Fruit fly (Drosophila melanogaster) whole organism, embryonic: ENCODE measurements around the gene elB.

Experiments
- B-H1 ChIP-seq: fragments of 200-800 bp; sonication (Bioruptor generic); IDR thresholded peaks from 3 replicates; pipeline ENCODE4 v1.3.6; 2022; ENCODE audit warnings: missing biosample characterization, missing genetic modification characterization
- BEAF-32 ChIP-seq: fragments of 200-800 bp; sonication (Bioruptor generic); optimal IDR thresholded peaks from 3 replicates; lab custom pipeline; 2017; ENCODE audit warnings: missing biosample characterization, missing genetic modification characterization, mild to moderate bottlenecking, moderate library complexity, missing genetic modification reagents
- CG10321 ChIP-seq: fragments of 200-800 bp; sonication (Bioruptor generic); IDR thresholded peaks from 2 replicates; pipeline ENCODE4 v1.3.6; 2022; ENCODE audit warnings: missing biosample characterization, missing genetic modification characterization
- CG12391 ChIP-seq: fragments of 200-800 bp; sonication (Bioruptor generic); optimal IDR thresholded peaks from 3 replicates; lab custom pipeline; 2018; ENCODE audit warnings: missing biosample characterization, mild to moderate bottlenecking, missing genetic modification characterization, moderate library complexity
- CG14667 ChIP-seq: fragments of 200-800 bp; sonication (Bioruptor generic); IDR thresholded peaks from 2 replicates; pipeline ENCODE4 v1.3.6; 2022; ENCODE audit warnings: missing biosample characterization, missing genetic modification characterization
- CG14965 ChIP-seq: fragments of 200-800 bp; sonication (Bioruptor generic); optimal IDR thresholded peaks from 2 replicates; lab custom pipeline; 2016; ENCODE audit warnings: missing biosample characterization, missing genetic modification characterization, borderline replicate concordance
- CG15601 ChIP-seq: fragments of 200-800 bp; sonication (Bioruptor generic); optimal IDR thresholded peaks from 3 replicates; lab custom pipeline; 2019; ENCODE audit warnings: missing biosample characterization, mild to moderate bottlenecking, missing genetic modification characterization, moderate library complexity
- CG16863 ChIP-seq: fragments of 200-800 bp; sonication (Bioruptor generic); optimal IDR thresholded peaks from 3 replicates; lab custom pipeline; 2016; ENCODE audit warnings: missing biosample characterization, missing genetic modification characterization
- CG17359 ChIP-seq: fragments of 200-800 bp; sonication (Bioruptor generic); optimal IDR thresholded peaks from 3 replicates; lab custom pipeline; 2018; ENCODE audit warnings: missing biosample characterization, mild to moderate bottlenecking, missing genetic modification characterization, moderate library complexity
- CG17802 ChIP-seq: fragments of 200-800 bp; sonication (Bioruptor generic); optimal IDR thresholded peaks from 2 replicates; lab custom pipeline; 2018; ENCODE audit warnings: missing biosample characterization, mild to moderate bottlenecking, missing genetic modification characterization, moderate library complexity
- CG18011 ChIP-seq: fragments of 200-800 bp; sonication (Bioruptor generic); optimal IDR thresholded peaks from 2 replicates; lab custom pipeline; 2017; ENCODE audit warnings: missing biosample characterization, missing genetic modification characterization, mild to moderate bottlenecking, moderate library complexity, missing genotype
- CG18262 ChIP-seq: fragments of 200-800 bp; optimal IDR thresholded peaks from 3 replicates; lab custom pipeline; 2019; ENCODE audit warnings: missing biosample characterization, mild to moderate bottlenecking, missing genetic modification characterization, moderate library complexity
- CG18476 ChIP-seq: fragments of 200-800 bp; sonication (Bioruptor generic); optimal IDR thresholded peaks from 2 replicates; lab custom pipeline; 2016; ENCODE audit warnings: missing biosample characterization, mild to moderate bottlenecking, missing genetic modification characterization
- CG2712 ChIP-seq: fragments of 200-800 bp; optimal IDR thresholded peaks from 3 replicates; lab custom pipeline; 2019; ENCODE audit warnings: missing biosample characterization, mild to moderate bottlenecking, missing genetic modification characterization, moderate library complexity
- CG2889 ChIP-seq: fragments of 200-800 bp; sonication (Bioruptor generic); IDR thresholded peaks from 3 replicates; pipeline ENCODE4 v1.3.6; 2022; ENCODE audit warnings: missing biosample characterization, missing genetic modification characterization
- CG3065 ChIP-seq: fragments of 200-800 bp; sonication (Bioruptor generic); optimal IDR thresholded peaks from 2 replicates; lab custom pipeline; 2016; ENCODE audit warnings: missing biosample characterization, missing genetic modification characterization
- CG31365 ChIP-seq: fragments of 200-800 bp; sonication (Bioruptor generic); optimal IDR thresholded peaks from 2 replicates; lab custom pipeline; 2018; ENCODE audit warnings: missing biosample characterization, mild to moderate bottlenecking, missing genetic modification characterization
- CG6765 ChIP-seq: fragments of 200-800 bp; sonication (Bioruptor generic); optimal IDR thresholded peaks from 3 replicates; lab custom pipeline; 2017; ENCODE audit warnings: missing biosample characterization, mild to moderate bottlenecking, missing genetic modification characterization
- CG9609 ChIP-seq: fragments of 200-800 bp; sonication (Bioruptor generic); optimal IDR thresholded peaks from 3 replicates; lab custom pipeline; 2016; ENCODE audit warnings: missing biosample characterization, missing genetic modification characterization
- CG9876 ChIP-seq: fragments of 200-800 bp; sonication (Bioruptor generic); optimal IDR thresholded peaks from 2 replicates; lab custom pipeline; 2016; ENCODE audit warnings: missing biosample characterization, missing genetic modification characterization
- Chrac-16 ChIP-seq: fragments of 200-800 bp; sonication (Bioruptor generic); optimal IDR thresholded peaks from 3 replicates; lab custom pipeline; 2016; ENCODE audit warnings: missing biosample characterization, missing genetic modification characterization
- Dbx ChIP-seq: fragments of 200-800 bp; sonication (Bioruptor generic); IDR thresholded peaks from 3 replicates; pipeline ENCODE4 v1.3.6; 2022; ENCODE audit warnings: missing biosample characterization, missing genetic modification characterization
- Dll ChIP-seq: fragments of 200-800 bp; sonication (Bioruptor generic); IDR thresholded peaks from 4 replicates; pipeline ENCODE4 v1.3.6; 2022; ENCODE audit warnings: missing biosample characterization, missing genetic modification characterization; ENCODE audit not compliant: partially characterized antibody
- Doc2 ChIP-seq: fragments of 200-800 bp; sonication (Bioruptor generic); IDR thresholded peaks from 2 replicates; pipeline ENCODE4 v1.3.6; 2022; ENCODE audit warnings: missing biosample characterization, missing genetic modification characterization
- Dref ChIP-seq: fragments of 200-800 bp; sonication (Bioruptor generic); IDR thresholded peaks from 2 replicates; pipeline ENCODE4 v1.3.6; 2022; ENCODE audit warnings: missing biosample characterization, missing genetic modification characterization
- Elba2 ChIP-seq: fragments of 200-800 bp; sonication (Bioruptor generic); optimal IDR thresholded peaks from 3 replicates; lab custom pipeline; 2016; ENCODE audit warnings: missing biosample characterization, missing genetic modification characterization
- Jarid2 ChIP-seq: fragments of 200-800 bp; sonication (Bioruptor generic); optimal IDR thresholded peaks from 3 replicates; lab custom pipeline; 2017; ENCODE audit warnings: mild to moderate bottlenecking, missing biosample characterization, missing genetic modification reagents, missing genetic modification characterization
- Lpt ChIP-seq: fragments of >200 bp; optimal IDR thresholded peaks from 2 replicates; lab custom pipeline; 2018; ENCODE audit warnings: missing biosample characterization, missing genetic modification characterization
- MBD-R2 ChIP-seq: fragments of 200-800 bp; sonication (Bioruptor generic); IDR thresholded peaks from 2 replicates; pipeline ENCODE4 v1.3.6; 2022; ENCODE audit warnings: missing biosample characterization, missing genetic modification characterization
- Med ChIP-seq: fragments of 200-800 bp; sonication (Bioruptor generic); peaks from one replicate; lab custom pipeline; 2016; ENCODE audit warnings: missing biosample characterization, missing genetic modification characterization, mild to moderate bottlenecking, inconsistent platforms, moderate library complexity
- Mrtf ChIP-seq: fragments of 200-800 bp; sonication (Bioruptor generic); IDR thresholded peaks from 3 replicates; pipeline ENCODE4 v1.3.6; 2022; ENCODE audit warnings: missing biosample characterization, missing genetic modification characterization
- Sox102F ChIP-seq: fragments of 200-800 bp; sonication (Bioruptor generic); optimal IDR thresholded peaks from 2 replicates; lab custom pipeline; 2018; ENCODE audit warnings: missing biosample characterization, mild to moderate bottlenecking, missing genetic modification characterization, moderate library complexity
- Stat92E ChIP-seq, 3 experiments: fragments of >200 bp in 2 of 3; fragments of 200-800 bp in 1 of 3; sonication (Bioruptor generic) in 1 of 3; optimal IDR thresholded peaks; 2 replicates each; lab custom pipeline; 2017 to 2019; ENCODE audit warnings: missing biosample characterization in 3 of 3, missing genetic modification characterization in 3 of 3, mild to moderate bottlenecking in 1 of 3, moderate library complexity in 1 of 3
- ara ChIP-seq: fragments of 200-800 bp; sonication (Bioruptor generic); IDR thresholded peaks from 2 replicates; pipeline ENCODE4 v1.3.6; 2022; ENCODE audit warnings: missing biosample characterization, missing genetic modification characterization
- ash1 ChIP-seq: fragments of 200-800 bp; sonication (Bioruptor generic); optimal IDR thresholded peaks from 2 replicates; lab custom pipeline; 2018; ENCODE audit warnings: missing biosample characterization, mild to moderate bottlenecking, missing genetic modification characterization
- bbx ChIP-seq: fragments of 200-800 bp; sonication (Bioruptor generic); IDR thresholded peaks from 2 replicates; pipeline ENCODE4 v1.3.6; 2022; ENCODE audit warnings: missing biosample characterization, missing genetic modification characterization; ENCODE audit not compliant: partially characterized antibody
- bsh ChIP-seq, 2 experiments: fragments of 200-800 bp; sonication (Bioruptor generic); optimal IDR thresholded peaks; 2 replicates each; lab custom pipeline; 2017 to 2018; ENCODE audit warnings: mild to moderate bottlenecking in 2 of 2, missing biosample characterization in 2 of 2, missing genetic modification characterization in 2 of 2, moderate library complexity in 1 of 2
- chm ChIP-seq: fragments of 200-800 bp; sonication (Bioruptor generic); IDR thresholded peaks from 2 replicates; pipeline ENCODE4 v1.3.6; 2022; ENCODE audit warnings: missing biosample characterization, missing genetic modification characterization
- emc ChIP-seq: fragments of 200-800 bp; sonication (Bioruptor generic); optimal IDR thresholded peaks from 2 replicates; lab custom pipeline; 2016; ENCODE audit warnings: missing biosample characterization, missing genetic modification characterization
- gem ChIP-seq: fragments of 200-800 bp; sonication (Bioruptor generic); optimal IDR thresholded peaks from 2 replicates; lab custom pipeline; 2019; ENCODE audit warnings: missing biosample characterization, mild to moderate bottlenecking, missing genetic modification characterization, moderate library complexity
- grn ChIP-seq: fragments of 200-800 bp; sonication (Bioruptor generic); optimal IDR thresholded peaks from 3 replicates; lab custom pipeline; 2017; ENCODE audit warnings: missing biosample characterization, missing genetic modification characterization
- gsb ChIP-seq: fragments of 200-800 bp; sonication (Bioruptor generic); IDR thresholded peaks from 2 replicates; pipeline ENCODE4 v1.3.6; 2022; ENCODE audit warnings: missing biosample characterization, missing genetic modification characterization
- gsb-n ChIP-seq: fragments of 200-800 bp; sonication (Bioruptor generic); optimal IDR thresholded peaks from 3 replicates; lab custom pipeline; 2018; ENCODE audit warnings: missing biosample characterization, mild to moderate bottlenecking, missing genetic modification characterization
- hb ChIP-seq: fragments of 200-800 bp; sonication (Bioruptor generic); IDR thresholded peaks from 3 replicates; pipeline ENCODE4 v1.3.6; 2022; ENCODE audit warnings: missing biosample characterization, missing genetic modification characterization; ENCODE audit not compliant: partially characterized antibody
- peb ChIP-seq: fragments of 200-800 bp; sonication (Bioruptor generic); IDR thresholded peaks from 2 replicates; pipeline ENCODE4 v1.3.6; 2022; ENCODE audit warnings: missing biosample characterization, missing genetic modification characterization
- prd ChIP-seq, 3 experiments: fragments of >200 bp in 2 of 3; fragments of 200-800 bp in 1 of 3; sonication (Bioruptor generic) in 1 of 3; optimal IDR thresholded peaks in 2 of 3; IDR thresholded peaks in 1 of 3; 2 replicates in 2 of 3; 3 replicates in 1 of 3; pipeline versions ENCODE4 v1.3.6 to Lab custom; 2017 to 2022; ENCODE audit warnings: missing biosample characterization in 1 of 3, missing genetic modification characterization in 1 of 3
- pros ChIP-seq: fragments of 200-800 bp; sonication (Bioruptor generic); optimal IDR thresholded peaks from 3 replicates; lab custom pipeline; 2019; ENCODE audit warnings: missing biosample characterization, mild to moderate bottlenecking, missing genetic modification characterization, moderate library complexity
- so ChIP-seq: fragments of 200-800 bp; sonication (Bioruptor generic); IDR thresholded peaks from 3 replicates; pipeline ENCODE4 v1.3.6; 2022; ENCODE audit warnings: missing biosample characterization, missing genetic modification characterization
- toy ChIP-seq: fragments of 200-800 bp; sonication (Bioruptor generic); IDR thresholded peaks from 2 replicates; pipeline ENCODE4 v1.3.6; 2022; ENCODE audit warnings: missing biosample characterization, missing genetic modification characterization
- zfh2 ChIP-seq: fragments of 200-800 bp; sonication (Bioruptor generic); optimal IDR thresholded peaks from 2 replicates; lab custom pipeline; 2016; ENCODE audit warnings: missing biosample characterization, missing genetic modification characterization

Gene elB

dm6 chr2L:14451286-14451685 lies 41.9 kb upstream of the elB start:
- TF ChIP-seq CG31365 (tag; lab: Kevin White, UChicago) (no peak), Doc2 (GFP tag; lab: Robert Waterston, UW) (no peak), toy (no peak), CG9876 (no peak), gsb-n (tag; lab: Kevin White, UChicago) (no peak), ara (GFP tag; lab: Robert Waterston, UW) (0 out of 2 replicates have a peak, but pooled peaks have one; percentile 14), CG14965 (GFP tag; lab: Kevin White, UChicago) (no peak), CG2712 (tag; lab: Kevin White, UChicago) (peak; percentile 36), Chrac-16 (GFP tag; lab: Kevin White, UChicago) (no peak), Elba2 (GFP tag; lab: Kevin White, UChicago) (no peak), CG9609 (GFP tag; lab: Kevin White, UChicago) (peak; percentile 11), grn (GFP tag; lab: Kevin White, UChicago) (no peak), bbx (GFP tag; lab: Robert Waterston, UW) (no peak), CG15601 (tag; lab: Kevin White, UChicago) (no peak), CG18476 (GFP tag; lab: Kevin White, UChicago) (no peak), BEAF-32 (GFP tag; lab: Kevin White, UChicago) (no peak), hb (GFP tag; lab: Robert Waterston, UW) (no peak), MBD-R2 (no peak), CG18011 (GFP tag; lab: Kevin White, UChicago) (no peak), CG2889 (no peak), ash1 (GFP tag; lab: Kevin White, UChicago) (no peak), Mrtf (no peak), CG17359 (peak; percentile 1), so (0 out of 3 replicates have a peak, but pooled peaks have one; percentile 15), B-H1 (no peak), Dbx (GFP tag; lab: Robert Waterston, UW) (no peak), CG14667 (no peak), CG3065 (GFP tag; lab: Kevin White, UChicago) (no peak), CG18262 (tag; lab: Kevin White, UChicago) (peak; percentile 13), pros (GFP tag; lab: Kevin White, UChicago) (no peak), chm (GFP tag; lab: Robert Waterston, UW) (0 out of 2 replicates have a peak, but pooled peaks have one; percentile 14), Jarid2 (no peak), Stat92E (GFP tag; optimal IDR thresholded peaks at IDR 0.05; lab: Kevin White, UChicago) (no peak), zfh2 (GFP tag; lab: Kevin White, UChicago) (no peak), gsb (no peak), CG17802 (tag; lab: Kevin White, UChicago) (no peak), Sox102F (GFP tag; lab: Kevin White, UChicago) (peak; percentile 19), emc (no peak), CG16863 (GFP tag; lab: Kevin White, UChicago) (no peak), prd (optimal IDR thresholded peaks at IDR 0.05; lab: Kevin White, UChicago) (no peak), prd (GFP tag; IDR thresholded peaks at IDR 0.05; lab: Robert Waterston, UW) (peak; percentile 39; the same call in 1 of the 3 replicates), gem (tag; lab: Kevin White, UChicago) (peak; percentile 27), CG10321 (GFP tag; lab: Robert Waterston, UW) (no peak), CG12391 (tag; lab: Kevin White, UChicago) (peak; percentile 7), Lpt (GFP tag; lab: Kevin White, UChicago) (no peak), Med (peak; percentile 60), peb (GFP tag; lab: Robert Waterston, UW) (no peak), CG6765 (no peak), bsh (GFP tag; optimal IDR thresholded peaks at IDR 0.05; lab: Kevin White, UChicago) (peak in 1 of 2 experiments; percentile 26), Dref (GFP tag; lab: Robert Waterston, UW) (no peak), Dll (GFP tag; lab: Robert Waterston, UW) (no peak)
